Fruit fly (Drosophila melanogaster) Kc167 (cell line): ENCODE results near the gene Tgs1.

ENCODE experiments used
- Myc ChIP-seq: fragments of >200 bp; optimal IDR thresholded peaks from 2 replicates; lab custom pipeline; 2017; ENCODE audit warnings: missing external identifiers
- Sin3A ChIP-seq: fragments of >200 bp; optimal IDR thresholded peaks from 2 replicates; lab custom pipeline; 2018; ENCODE audit warnings: missing external identifiers
- h ChIP-seq: fragments of >200 bp; optimal IDR thresholded peaks from 3 replicates; lab custom pipeline; 2018; ENCODE audit warnings: missing external identifiers
- insv ChIP-seq: fragments of >200 bp; optimal IDR thresholded peaks from 3 replicates; lab custom pipeline; 2018; ENCODE audit warnings: missing external identifiers
- psq ChIP-seq: fragments of >200 bp; optimal IDR thresholded peaks from 2 replicates; lab custom pipeline; 2017; ENCODE audit warnings: missing external identifiers
- ttk ChIP-seq: sonication (Bioruptor generic); optimal IDR thresholded peaks from 2 replicates; lab custom pipeline; 2017; ENCODE audit warnings: missing external identifiers

- TF ChIP-seq h (lab: Kevin White, UChicago) (no peak), Sin3A (lab: Kevin White, UChicago) (no peak), insv (lab: Kevin White, UChicago) (no peak), psq (lab: Kevin White, UChicago) (no peak), Myc (lab: Kevin White, UChicago) (no peak), ttk (lab: Kevin White, UChicago) (no peak)
Observed at dm6 chr3R:18301569-18301968, 46.2 kb downstream of the Tgs1 start, which contains the start of gene Polr1E.
